Worm (Caenorhabditis elegans): ENCODE data around the gene sao-1.

- TF ChIP-seq lsy-2 (tag; optimal IDR thresholded peaks at IDR 0.05) = no peak
- no peak for TF ChIP-seq nhr-12 (tag; optimal IDR thresholded peaks at IDR 0.05)
- TF ChIP-seq skn-1 (tag; optimal IDR thresholded peaks at IDR 0.05) = no peak
- TF ChIP-seq sem-4 (tag; optimal IDR thresholded peaks at IDR 0.05) = no peak
- TF ChIP-seq ztf-1 (GFP tag; conservative IDR thresholded peaks at IDR 0.05) = no peak
- no peak for TF ChIP-seq lin-39 (tag; optimal IDR thresholded peaks at IDR 0.05)
- TF ChIP-seq ama-1 (optimal IDR thresholded peaks at IDR 0.05) = no peak
- no peak for TF ChIP-seq nhr-6 (tag; optimal IDR thresholded peaks at IDR 0.05)
- no peak for TF ChIP-seq elt-3 (tag; optimal IDR thresholded peaks at IDR 0.05)
- no peak for TF ChIP-seq elt-1 (tag; optimal IDR thresholded peaks at IDR 0.05)
- no peak for TF ChIP-seq ZK546.5 (tag; optimal IDR thresholded peaks at IDR 0.05)
Measured at ce11 chrV:13993478-13993877, 29.8 kb downstream of the sao-1 start.
